Fruit fly (Drosophila melanogaster) Kc167 (cell line): ENCODE results near the gene CG10337.

ENCODE experiments used
- Myc ChIP-seq: fragments of >200 bp; optimal IDR thresholded peaks from 2 replicates; lab custom pipeline; 2017; ENCODE audit warnings: missing external identifiers
- Sin3A ChIP-seq: fragments of >200 bp; optimal IDR thresholded peaks from 2 replicates; lab custom pipeline; 2018; ENCODE audit warnings: missing external identifiers
- insv ChIP-seq: fragments of >200 bp; optimal IDR thresholded peaks from 3 replicates; lab custom pipeline; 2018; ENCODE audit warnings: missing external identifiers
- psq ChIP-seq: fragments of >200 bp; optimal IDR thresholded peaks from 2 replicates; lab custom pipeline; 2017; ENCODE audit warnings: missing external identifiers
- ttk ChIP-seq: sonication (Bioruptor generic); optimal IDR thresholded peaks from 2 replicates; lab custom pipeline; 2017; ENCODE audit warnings: missing external identifiers

DNA sequence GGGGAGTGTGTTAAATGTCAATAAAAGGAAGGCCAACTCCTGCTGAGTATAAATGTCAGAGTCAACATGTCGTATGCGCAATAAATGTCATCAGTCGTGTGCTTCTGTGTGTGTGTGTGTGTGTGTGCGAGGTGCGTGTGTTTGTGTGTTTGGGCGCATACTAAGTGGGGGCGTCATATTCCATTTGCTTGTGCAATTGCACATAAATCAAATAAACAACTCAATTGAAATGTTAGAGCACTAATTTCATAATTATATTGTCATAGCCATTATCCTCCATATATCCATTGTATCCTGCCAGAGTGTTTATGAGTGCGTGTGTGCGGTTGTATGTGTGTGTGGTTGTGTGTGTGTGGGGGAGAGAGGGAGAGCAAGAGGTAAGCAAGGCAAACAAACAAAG lies 47.3 kb upstream of the CG10337 start:
- no peak for TF ChIP-seq psq (lab: Kevin White, UChicago)
- TF ChIP-seq insv: no peak
- no peak for TF ChIP-seq ttk (lab: Kevin White, UChicago)
- TF ChIP-seq Myc (lab: Kevin White, UChicago): no peak
- no peak for TF ChIP-seq Sin3A (lab: Kevin White, UChicago)
